Worm (Caenorhabditis elegans) whole organism, L1 larva: ENCODE data around the gene Y58A7A.1.

ENCODE experiments used
- F16B12.6 ChIP-seq: fragments of 150-350 bp; optimal IDR thresholded peaks from 2 replicates; lab custom pipeline; 2014; ENCODE audit warnings: missing biosample characterization, missing genetic modification characterization
- ceh-63 ChIP-seq: fragments of 200-800 bp; sonication (Bioruptor generic); optimal IDR thresholded peaks from 2 replicates; lab custom pipeline; 2018; ENCODE audit warnings: mild to moderate bottlenecking, missing genetic modification characterization, missing compliant biosample characterization
- dpl-1 ChIP-seq, 3 experiments: fragments of 150-350 bp in 2 of 3; sonication (generic microtip) in 1 of 3; optimal IDR thresholded peaks; 2 replicates each; lab custom pipeline; 2014 to 2017; ENCODE audit warnings: missing biosample characterization in 3 of 3, missing genetic modification characterization in 3 of 3, missing genetic modification reagents in 3 of 3
- efl-1 ChIP-seq, 4 experiments: fragments of 150-350 bp; optimal IDR thresholded peaks in 3 of 4; peaks in 1 of 4; 1 replicate in 1 of 4; 2 replicates in 3 of 4; lab custom pipeline; 2014; ENCODE audit warnings: missing biosample characterization in 2 of 4, missing genetic modification characterization in 2 of 4, missing genetic modification reagents in 2 of 4
- elt-3 ChIP-seq, 6 experiments: fragments of 150-350 bp in 1 of 6; sonication (generic microtip); optimal IDR thresholded peaks; 2 replicates each; lab custom pipeline; 2017 to 2018; ENCODE audit warnings: missing biosample characterization in 6 of 6, missing genetic modification characterization in 6 of 6, inconsistent platforms in 1 of 6
- ets-5 ChIP-seq: fragments of 200-800 bp; sonication (Bioruptor generic); IDR thresholded peaks from 2 replicates; pipeline ENCODE4 v1.3.6; 2022; ENCODE audit warnings: missing genetic modification characterization, missing compliant biosample characterization
- lin-35 ChIP-seq, 2 experiments: fragments of 150-350 bp; optimal IDR thresholded peaks; 2 replicates each; lab custom pipeline; 2014; ENCODE audit warnings: missing biosample characterization in 2 of 2, missing genetic modification characterization in 2 of 2, missing genetic modification reagents in 2 of 2
- nhr-12 ChIP-seq: sonication (generic microtip); optimal IDR thresholded peaks from 2 replicates; lab custom pipeline; 2017; ENCODE audit warnings: missing biosample characterization, missing genetic modification characterization
- nhr-19 ChIP-seq: fragments of 200-800 bp; sonication (Bioruptor generic); conservative IDR thresholded peaks from 2 replicates; pipeline ENCODE4 v1.3.6; 2022; ENCODE audit warnings: missing genetic modification characterization, missing compliant biosample characterization
- nhr-237 ChIP-seq: fragments of 150-350 bp; optimal IDR thresholded peaks from 2 replicates; lab custom pipeline; 2014; ENCODE audit warnings: missing biosample characterization, missing genetic modification characterization
- pqm-1 ChIP-seq: sonication (generic microtip); optimal IDR thresholded peaks from 3 replicates; lab custom pipeline; 2017; ENCODE audit warnings: missing biosample characterization, missing genetic modification characterization
- snpc-4 ChIP-seq: fragments of 150-350 bp; optimal IDR thresholded peaks from 2 replicates; lab custom pipeline; 2014; ENCODE audit warnings: missing biosample characterization, missing genetic modification characterization
- sptf-1 ChIP-seq: fragments of 150-350 bp; optimal IDR thresholded peaks from 2 replicates; lab custom pipeline; 2014; ENCODE audit warnings: missing biosample characterization, missing genetic modification characterization
- unc-86 ChIP-seq: sonication (generic microtip); optimal IDR thresholded peaks from 2 replicates; lab custom pipeline; 2016; ENCODE audit warnings: missing genetic modification characterization, missing compliant biosample characterization

ce11 chrV:5030715-5031114, 38.6 kb downstream of the Y58A7A.1 start, which contains the start of gene swt-7:
- no peak for TF ChIP-seq nhr-19 (GFP tag; lab: Robert Waterston, UW)
- TF ChIP-seq dpl-1 (GFP tag; optimal IDR thresholded peaks at IDR 0.05; lab: Kevin White, UChicago): no peak
- TF ChIP-seq ets-5: no peak
- TF ChIP-seq pqm-1: no peak
- TF ChIP-seq elt-3 (tag; optimal IDR thresholded peaks at IDR 0.05; lab: Kevin White, UChicago): no peak
- TF ChIP-seq efl-1 (optimal IDR thresholded peaks at IDR 0.05; lab: Kevin White, UChicago): no peak
- no peak for TF ChIP-seq efl-1 (GFP tag; optimal IDR thresholded peaks at IDR 0.05 in 1 of 2; lab: Kevin White, UChicago)
- no peak for TF ChIP-seq sptf-1 (tag; lab: Kevin White, UChicago)
- no peak for TF ChIP-seq snpc-4
- TF ChIP-seq nhr-237 (tag; lab: Kevin White, UChicago): no peak
- TF ChIP-seq unc-86 (tag; lab: Kevin White, UChicago): no peak
- no peak for TF ChIP-seq F16B12.6 (tag; lab: Kevin White, UChicago)
- no peak for TF ChIP-seq nhr-12 (tag; lab: Kevin White, UChicago)
- no peak for TF ChIP-seq lin-35 (GFP tag; optimal IDR thresholded peaks at IDR 0.05; lab: Kevin White, UChicago)
- TF ChIP-seq ceh-63 (GFP tag; lab: Kevin White, UChicago): no peak
